Fruit fly (Drosophila melanogaster): Measurements from ENCODE around the gene Taf6.
A peak's percentile ranks its signal among the peaks of the same experiment; 100 is the strongest.

Gene Taf6

dm6 chr3L:19584369-19584915 is 14.4 kb upstream of the Taf6 start, which contains the start of gene Shal:
Gene Shal (minus strand): TSS chr3L:19584568.
- no peak for TF ChIP-seq CG5204 (GFP tag; optimal IDR thresholded peaks at IDR 0.05)
- no peak for TF ChIP-seq CG33017 (tag; optimal IDR thresholded peaks at IDR 0.05)
- no peak for TF ChIP-seq cic (GFP tag; optimal IDR thresholded peaks at IDR 0.05)
- TF ChIP-seq CG11617 (GFP tag; optimal IDR thresholded peaks at IDR 0.05): no peak
- TF ChIP-seq cnc (optimal IDR thresholded peaks at IDR 0.05): no peak
- no peak for TF ChIP-seq tj (GFP tag; optimal IDR thresholded peaks at IDR 0.05)
- TF ChIP-seq toe (GFP tag; optimal IDR thresholded peaks at IDR 0.05): no peak
- TF ChIP-seq CG1620 (GFP tag; optimal IDR thresholded peaks at IDR 0.05): no peak
- TF ChIP-seq Crg-1 (GFP tag; optimal IDR thresholded peaks at IDR 0.05): no peak
- TF ChIP-seq bab1 (GFP tag; optimal IDR thresholded peaks at IDR 0.05): no peak
- no peak for TF ChIP-seq kay (GFP tag; ENCODE audit: borderline replicate concordance)
- TF ChIP-seq pad (GFP tag; optimal IDR thresholded peaks at IDR 0.05): no peak
- TF ChIP-seq CG7101 (tag; optimal IDR thresholded peaks at IDR 0.05): no peak
- TF ChIP-seq ovo (GFP tag; optimal IDR thresholded peaks at IDR 0.05): no peak
- no peak for TF ChIP-seq Mnt (GFP tag; optimal IDR thresholded peaks at IDR 0.05)
- TF ChIP-seq Clk (GFP tag; optimal IDR thresholded peaks at IDR 0.05): no peak
- no peak for TF ChIP-seq CG14711 (tag; optimal IDR thresholded peaks at IDR 0.05)
- no peak for TF ChIP-seq Hr96 (GFP tag; optimal IDR thresholded peaks at IDR 0.05)
- TF ChIP-seq CG7045 (GFP tag; optimal IDR thresholded peaks at IDR 0.05): no peak
- no peak for TF ChIP-seq CG12768 (GFP tag; optimal IDR thresholded peaks at IDR 0.05)

dm6 chr3L:19585979-19586378 is 12.9 kb upstream of the Taf6 start, which contains the start of the genes CG9231 and CG9330:
Gene CG9231 (minus strand): TSS chr3L:19586003.
Gene CG9330 (plus strand): TSS chr3L:19586253.
- TF ChIP-seq CG14711 (tag; optimal IDR thresholded peaks at IDR 0.05): no peak
- peak; percentile 14 for TF ChIP-seq CG1620 (GFP tag; optimal IDR thresholded peaks at IDR 0.05)
- peak; percentile 10 for TF ChIP-seq toe (GFP tag; optimal IDR thresholded peaks at IDR 0.05)
- peak; percentile 45 for TF ChIP-seq Mnt (GFP tag; optimal IDR thresholded peaks at IDR 0.05)
- peak; percentile 15 for TF ChIP-seq CG11617 (GFP tag; optimal IDR thresholded peaks at IDR 0.05)
- no peak for TF ChIP-seq pad (GFP tag; optimal IDR thresholded peaks at IDR 0.05)
- no peak for TF ChIP-seq cic (GFP tag; optimal IDR thresholded peaks at IDR 0.05)
- no peak for TF ChIP-seq CG7045 (GFP tag; optimal IDR thresholded peaks at IDR 0.05)
- peak; percentile 46 for TF ChIP-seq CG33017 (tag; optimal IDR thresholded peaks at IDR 0.05)
- TF ChIP-seq CG12768 (GFP tag; optimal IDR thresholded peaks at IDR 0.05): no peak
- no peak for TF ChIP-seq kay (GFP tag; ENCODE audit: borderline replicate concordance)
- TF ChIP-seq bab1 (GFP tag; optimal IDR thresholded peaks at IDR 0.05): peak; percentile 72
- peak; percentile 38 for TF ChIP-seq CG5204 (GFP tag; optimal IDR thresholded peaks at IDR 0.05)
- TF ChIP-seq tj (GFP tag; optimal IDR thresholded peaks at IDR 0.05): peak; percentile 28
- peak; percentile 33 for TF ChIP-seq CG7101 (tag; optimal IDR thresholded peaks at IDR 0.05)
- no peak for TF ChIP-seq ovo (GFP tag; optimal IDR thresholded peaks at IDR 0.05)
- no peak for TF ChIP-seq Clk (GFP tag; optimal IDR thresholded peaks at IDR 0.05)

- TF ChIP-seq pad (GFP tag; optimal IDR thresholded peaks at IDR 0.05) (peak; percentile 98), Crg-1 (GFP tag; optimal IDR thresholded peaks at IDR 0.05) (peak; percentile 100), Hr96 (GFP tag; optimal IDR thresholded peaks at IDR 0.05) (peak; percentile 100), toe (GFP tag; optimal IDR thresholded peaks at IDR 0.05) (peak; percentile 100), CG1620 (GFP tag; optimal IDR thresholded peaks at IDR 0.05) (peak; percentile 100), CG33017 (tag; optimal IDR thresholded peaks at IDR 0.05) (peak; percentile 100), ovo (GFP tag; optimal IDR thresholded peaks at IDR 0.05) (peak; percentile 100), CG7045 (GFP tag; optimal IDR thresholded peaks at IDR 0.05) (peak; percentile 100), CG12768 (GFP tag; optimal IDR thresholded peaks at IDR 0.05) (peak; percentile 100), CG11617 (GFP tag; optimal IDR thresholded peaks at IDR 0.05) (peak; percentile 100), tj (GFP tag; optimal IDR thresholded peaks at IDR 0.05) (peak; percentile 98), Mnt (GFP tag; optimal IDR thresholded peaks at IDR 0.05) (peak; percentile 100), cic (GFP tag; optimal IDR thresholded peaks at IDR 0.05) (peak; percentile 98), CG14711 (tag; optimal IDR thresholded peaks at IDR 0.05) (peak; percentile 100), CG7101 (tag; optimal IDR thresholded peaks at IDR 0.05) (peak; percentile 100), bab1 (GFP tag; optimal IDR thresholded peaks at IDR 0.05) (peak; percentile 100), kay (GFP tag; ENCODE audit: borderline replicate concordance) (peak; percentile 100), CG5204 (GFP tag; optimal IDR thresholded peaks at IDR 0.05) (peak; percentile 100), Clk (GFP tag; optimal IDR thresholded peaks at IDR 0.05) (peak; percentile 100), cnc (optimal IDR thresholded peaks at IDR 0.05) (no peak)
These were observed 8.5 kb upstream of the Taf6 start, which contains the start of gene CG14100 for dm6 chr3L:19590422-19590821. Gene CG14100 (minus strand): TSS chr3L:19590524.

- TF ChIP-seq Crg-1 (GFP tag; optimal IDR thresholded peaks at IDR 0.05) (no peak), Clk (GFP tag; optimal IDR thresholded peaks at IDR 0.05) (no peak), kay (GFP tag; ENCODE audit: borderline replicate concordance) (no peak), CG1620 (GFP tag; optimal IDR thresholded peaks at IDR 0.05) (no peak), bab1 (GFP tag; optimal IDR thresholded peaks at IDR 0.05) (no peak), CG7045 (GFP tag; optimal IDR thresholded peaks at IDR 0.05) (no peak), Mnt (GFP tag; optimal IDR thresholded peaks at IDR 0.05) (no peak), CG12768 (GFP tag; optimal IDR thresholded peaks at IDR 0.05) (no peak), CG14711 (tag; optimal IDR thresholded peaks at IDR 0.05) (no peak), tj (GFP tag; optimal IDR thresholded peaks at IDR 0.05) (no peak), cnc (optimal IDR thresholded peaks at IDR 0.05) (no peak), ovo (GFP tag; optimal IDR thresholded peaks at IDR 0.05) (no peak), CG33017 (tag; optimal IDR thresholded peaks at IDR 0.05) (no peak), cic (GFP tag; optimal IDR thresholded peaks at IDR 0.05) (no peak), CG11617 (GFP tag; optimal IDR thresholded peaks at IDR 0.05) (no peak), pad (GFP tag; optimal IDR thresholded peaks at IDR 0.05) (no peak), toe (GFP tag; optimal IDR thresholded peaks at IDR 0.05) (no peak)
These were observed 2.5 kb downstream of the Taf6 start, which contains the start of gene CG9368 for dm6 chr3L:19601413-19601812. Gene CG9368 (plus strand): TSS chr3L:19601633.

- peak; percentile 57 for TF ChIP-seq kay (GFP tag; ENCODE audit: borderline replicate concordance)
- TF ChIP-seq CG12768 (GFP tag; optimal IDR thresholded peaks at IDR 0.05): peak; percentile 25
- no peak for TF ChIP-seq CG14711 (tag; optimal IDR thresholded peaks at IDR 0.05)
- no peak for TF ChIP-seq CG11617 (GFP tag; optimal IDR thresholded peaks at IDR 0.05)
- peak; percentile 76 for TF ChIP-seq cic (GFP tag; optimal IDR thresholded peaks at IDR 0.05)
- TF ChIP-seq cnc (optimal IDR thresholded peaks at IDR 0.05): no peak
- no peak for TF ChIP-seq Clk (GFP tag; optimal IDR thresholded peaks at IDR 0.05)
These were observed 7.1 kb downstream of the Taf6 start, which contains the start of the genes lush and CG9372 for dm6 chr3L:19605974-19606497. Gene lush (minus strand): TSS chr3L:19606090. Gene CG9372 (plus strand): TSS chr3L:19606208.

Measured in whole organism, adult.